Worm (Caenorhabditis elegans) whole organism, L2 larva: ENCODE data around the gene toh-1.

Experiments used
- ceh-82 ChIP-seq: fragments of 150-350 bp; optimal IDR thresholded peaks from 2 replicates; lab custom pipeline; 2014; ENCODE audit warnings: missing biosample characterization, missing genetic modification characterization
- lin-13 ChIP-seq: fragments of 150-350 bp; optimal IDR thresholded peaks from 2 replicates; lab custom pipeline; 2014; ENCODE audit warnings: missing biosample characterization, missing genetic modification reagents, missing genetic modification characterization

DNA sequence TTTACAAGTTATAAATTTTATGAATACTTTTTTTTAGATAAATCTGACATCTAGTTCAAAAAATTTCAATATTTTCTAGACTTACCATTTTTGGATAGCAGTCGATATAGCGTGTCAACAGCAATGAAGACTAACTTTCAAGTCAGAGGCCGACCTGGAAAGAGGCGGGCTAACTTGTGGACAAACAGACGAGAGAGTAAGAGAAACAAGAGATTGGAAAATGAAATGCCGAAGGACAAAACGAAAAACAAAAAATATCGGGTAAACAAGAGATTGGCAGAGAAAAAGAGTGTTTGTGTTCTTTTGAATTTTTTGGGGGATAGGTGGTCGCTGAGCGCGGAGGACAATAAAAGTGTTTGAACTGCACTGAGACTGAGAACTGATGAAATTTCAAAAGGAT lies 35.7 kb downstream of the toh-1 start, which contains the start of gene lec-4:
- TF ChIP-seq ceh-82 (tag; lab: Kevin White, UChicago) (no peak), lin-13 (GFP tag; lab: Kevin White, UChicago) (peak; percentile 3)
